Worm (Caenorhabditis elegans): Measurements from ENCODE around the gene pyp-1.

DNA sequence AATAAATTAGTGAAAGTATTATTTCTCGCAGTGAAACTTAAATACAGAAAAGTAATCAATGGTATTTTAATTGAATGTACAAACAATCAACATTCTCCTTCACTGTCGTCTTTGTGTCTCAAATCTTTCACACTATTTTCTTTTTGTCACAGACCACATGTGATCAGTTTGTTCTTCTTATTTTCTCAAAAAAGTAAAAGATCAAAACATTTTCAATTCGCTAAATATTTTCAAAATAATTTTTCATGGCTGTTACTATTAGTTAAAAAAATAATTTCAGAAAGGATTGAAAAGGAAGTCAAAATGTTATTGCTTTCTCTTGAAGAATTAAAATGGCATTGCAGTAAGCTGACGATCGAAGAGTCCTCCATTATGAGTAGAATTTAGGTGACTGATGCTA lies 42.1 kb upstream of the pyp-1 start, which contains the start of gene dhs-31:
- TF ChIP-seq nhr-77 (tag; optimal IDR thresholded peaks at IDR 0.05) (no peak), spr-1 (tag; optimal IDR thresholded peaks at IDR 0.05) (no peak), ztf-11 (tag; optimal IDR thresholded peaks at IDR 0.05) (no peak)
